Fruit fly (Drosophila melanogaster) Kc167 (cell line): ENCODE data around the gene CG31370.

ENCODE experiments used
- Myc ChIP-seq: fragments of >200 bp; optimal IDR thresholded peaks from 2 replicates; lab custom pipeline; 2017; ENCODE audit warnings: missing external identifiers
- Sin3A ChIP-seq: fragments of >200 bp; optimal IDR thresholded peaks from 2 replicates; lab custom pipeline; 2018; ENCODE audit warnings: missing external identifiers
- h ChIP-seq: fragments of >200 bp; optimal IDR thresholded peaks from 3 replicates; lab custom pipeline; 2018; ENCODE audit warnings: missing external identifiers
- insv ChIP-seq: fragments of >200 bp; optimal IDR thresholded peaks from 3 replicates; lab custom pipeline; 2018; ENCODE audit warnings: missing external identifiers
- psq ChIP-seq: fragments of >200 bp; optimal IDR thresholded peaks from 2 replicates; lab custom pipeline; 2017; ENCODE audit warnings: missing external identifiers
- ttk ChIP-seq: sonication (Bioruptor generic); optimal IDR thresholded peaks from 2 replicates; lab custom pipeline; 2017; ENCODE audit warnings: missing external identifiers

- no peak for TF ChIP-seq psq (lab: Kevin White, UChicago)
- TF ChIP-seq ttk: no peak
- no peak for TF ChIP-seq insv (lab: Kevin White, UChicago)
- no peak for TF ChIP-seq Myc (lab: Kevin White, UChicago)
- no peak for TF ChIP-seq Sin3A (lab: Kevin White, UChicago)
- TF ChIP-seq h: no peak
Observed at dm6 chr3R:25320898-25321297, 18.6 kb downstream of the CG31370 start.
